Fruit fly (Drosophila melanogaster) whole organism, wandering third instar larva: ENCODE measurements around the gene Osi9.

ENCODE experiments used
- Dfd ChIP-seq: fragments of >200 bp; optimal IDR thresholded peaks from 2 replicates; lab custom pipeline; 2017; ENCODE audit warnings: missing biosample characterization, missing genetic modification characterization
- Dif ChIP-seq: fragments of 200-275, 200-300 bp; sonication (Bioruptor generic); optimal IDR thresholded peaks from 2 replicates; lab custom pipeline; 2018; ENCODE audit warnings: missing biosample characterization, missing genetic modification characterization; ENCODE audit not compliant: partially characterized antibody
- Hr78 ChIP-seq: fragments of >200 bp; optimal IDR thresholded peaks from 2 replicates; lab custom pipeline; 2017; ENCODE audit warnings: missing biosample characterization, missing genetic modification characterization
- Myc ChIP-seq: fragments of >200 bp; optimal IDR thresholded peaks from 2 replicates; lab custom pipeline; 2017
- N ChIP-seq: fragments of >200 bp; optimal IDR thresholded peaks from 2 replicates; lab custom pipeline; 2018; ENCODE audit warnings: missing biosample characterization, missing external identifiers, missing genetic modification characterization
- br ChIP-seq: fragments of 200-800 bp; sonication (Bioruptor generic); optimal IDR thresholded peaks from 2 replicates; lab custom pipeline; 2016; ENCODE audit warnings: missing biosample characterization, missing genetic modification characterization
- dl ChIP-seq, 2 experiments: fragments of 175-275, 200-275 bp in 1 of 2; fragments of 200-275 bp in 1 of 2; sonication (Bioruptor generic); optimal IDR thresholded peaks; lab custom pipeline; 2018; ENCODE audit warnings: mild to moderate bottlenecking in 2 of 2, missing biosample characterization in 2 of 2, missing genetic modification characterization in 2 of 2, moderate library complexity in 2 of 2; ENCODE audit not compliant: partially characterized antibody in 2 of 2, insufficient read depth in 1 of 2
- h ChIP-seq: fragments of 200-800 bp; sonication (Bioruptor generic); optimal IDR thresholded peaks from 3 replicates; lab custom pipeline; 2016; ENCODE audit warnings: missing biosample characterization, mild to moderate bottlenecking, missing genetic modification characterization
- pan ChIP-seq: fragments of >200 bp; optimal IDR thresholded peaks from 2 replicates; lab custom pipeline; 2017
- psq ChIP-seq: fragments of 200-800 bp; sonication (Bioruptor generic); optimal IDR thresholded peaks from 3 replicates; lab custom pipeline; 2017; ENCODE audit warnings: missing biosample characterization, mild to moderate bottlenecking, missing genetic modification characterization, moderate library complexity
- sage ChIP-seq: fragments of 200-800 bp; sonication (Bioruptor generic); optimal IDR thresholded peaks from 2 replicates; lab custom pipeline; 2016; ENCODE audit warnings: missing biosample characterization, mild to moderate bottlenecking, missing genetic modification characterization
- tai ChIP-seq: sonication (Bioruptor generic); optimal IDR thresholded peaks from 2 replicates; lab custom pipeline; 2016; ENCODE audit warnings: missing biosample characterization, missing genetic modification characterization
- usp ChIP-seq: fragments of >200 bp; optimal IDR thresholded peaks from 2 replicates; lab custom pipeline; 2017; ENCODE audit warnings: missing biosample characterization, missing genetic modification characterization

DNA sequence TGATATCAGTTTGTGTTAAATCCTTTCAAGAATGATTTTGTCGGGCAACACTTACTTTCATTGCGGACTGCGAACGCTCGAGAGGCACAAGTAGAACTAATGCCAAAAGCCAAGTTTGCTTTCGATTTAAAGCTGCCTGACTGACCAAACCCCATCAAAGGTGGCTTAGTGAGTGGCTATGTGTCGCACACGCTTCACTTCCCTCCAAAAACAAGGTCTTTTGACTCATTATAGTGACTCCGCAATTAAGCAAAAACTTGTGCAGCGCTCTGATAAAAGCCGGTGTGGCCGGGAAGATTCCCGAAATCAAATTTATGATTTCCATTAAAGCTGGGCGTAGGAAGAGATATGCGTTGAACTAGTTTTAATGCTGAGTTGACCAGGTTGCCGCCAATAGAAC is 25.1 kb downstream of the Osi9 start, which contains the start of gene CG15597:
- no peak for TF ChIP-seq h (GFP tag; lab: Kevin White, UChicago)
- TF ChIP-seq Dfd (GFP tag; lab: Kevin White, UChicago) = no peak
- TF ChIP-seq sage (GFP tag; lab: Kevin White, UChicago) = no peak
- TF ChIP-seq psq = no peak
- no peak for TF ChIP-seq pan (lab: Kevin White, UChicago)
- TF ChIP-seq N (GFP tag; lab: Kevin White, UChicago) = no peak
- TF ChIP-seq dl (GFP tag; optimal IDR thresholded peaks at IDR 0.05; lab: Kevin White, UChicago; ENCODE audit: insufficient read depth in 1 of 2, partially characterized antibody in 2 of 2) = no peak
- no peak for TF ChIP-seq Hr78 (GFP tag; lab: Kevin White, UChicago)
- TF ChIP-seq br (GFP tag; lab: Kevin White, UChicago) = no peak
- TF ChIP-seq Myc (lab: Kevin White, UChicago) = no peak
- no peak for TF ChIP-seq usp
- TF ChIP-seq tai = no peak
- TF ChIP-seq Dif (GFP tag; lab: Kevin White, UChicago) = no peak
